Worm (Caenorhabditis elegans) whole organism, L3 larva: ENCODE measurements around the gene mdt-26.

Source experiments
- R02D3.7 ChIP-seq: fragments of 150-350 bp; optimal IDR thresholded peaks from 2 replicates; lab custom pipeline; 2014; ENCODE audit warnings: missing biosample characterization, missing genetic modification characterization
- ZK546.5 ChIP-seq: sonication (generic microtip); optimal IDR thresholded peaks from 2 replicates; lab custom pipeline; 2017; ENCODE audit warnings: missing biosample characterization, missing genetic modification characterization
- aly-2 ChIP-seq: fragments of 150-350 bp; optimal IDR thresholded peaks from 2 replicates; lab custom pipeline; 2014; ENCODE audit warnings: missing biosample characterization, missing genetic modification characterization
- ama-1 ChIP-seq: fragments of 150-350 bp; optimal IDR thresholded peaks from 2 replicates; lab custom pipeline; 2018
- ceh-28 ChIP-seq: fragments of 150-350 bp; optimal IDR thresholded peaks from 2 replicates; lab custom pipeline; 2014; ENCODE audit warnings: missing biosample characterization, missing genetic modification reagents, missing genetic modification characterization
- ceh-82 ChIP-seq: fragments of 150-350 bp; optimal IDR thresholded peaks from 2 replicates; lab custom pipeline; 2014; ENCODE audit warnings: missing biosample characterization, missing genetic modification characterization
- daf-12 ChIP-seq: fragments of 150-350 bp; optimal IDR thresholded peaks from 2 replicates; lab custom pipeline; 2014; ENCODE audit warnings: missing biosample characterization, missing genetic modification reagents, missing genetic modification characterization
- egl-5 ChIP-seq: fragments of 150-350 bp; optimal IDR thresholded peaks from 2 replicates; lab custom pipeline; 2017; ENCODE audit warnings: missing biosample characterization, missing genetic modification reagents, missing genetic modification characterization, inconsistent platforms
- elt-1 ChIP-seq: fragments of 150-350 bp; optimal IDR thresholded peaks from 2 replicates; lab custom pipeline; 2014; ENCODE audit warnings: missing biosample characterization, missing genetic modification characterization
- elt-2 ChIP-seq: sonication (generic microtip); optimal IDR thresholded peaks from 2 replicates; lab custom pipeline; 2016; ENCODE audit warnings: missing genetic modification reagents, mild to moderate bottlenecking, missing genetic modification characterization, missing compliant biosample characterization
- fkh-10 ChIP-seq: sonication (generic microtip); optimal IDR thresholded peaks from 2 replicates; lab custom pipeline; 2017; ENCODE audit warnings: missing biosample characterization, missing genetic modification reagents, missing genetic modification characterization
- fkh-2 ChIP-seq: fragments of 150-350 bp; optimal IDR thresholded peaks from 2 replicates; lab custom pipeline; 2014; ENCODE audit warnings: missing biosample characterization, missing genetic modification reagents, missing genetic modification characterization
- hmg-11 ChIP-seq: sonication (generic microtip); optimal IDR thresholded peaks from 2 replicates; lab custom pipeline; 2016; ENCODE audit warnings: missing genetic modification characterization, missing compliant biosample characterization
- lsy-12 ChIP-seq: sonication (generic microtip); optimal IDR thresholded peaks from 2 replicates; lab custom pipeline; 2016; ENCODE audit warnings: mild to moderate bottlenecking, missing genetic modification characterization, missing compliant biosample characterization
- mml-1 ChIP-seq: fragments of 150-350 bp; sonication (generic microtip); optimal IDR thresholded peaks from 3 replicates; lab custom pipeline; 2014; ENCODE audit warnings: missing biosample characterization, missing genetic modification characterization
- nfya-1 ChIP-seq: sonication (generic microtip); optimal IDR thresholded peaks from 2 replicates; lab custom pipeline; 2017; ENCODE audit warnings: missing genetic modification characterization, mild to moderate bottlenecking, missing compliant biosample characterization, antibody characterized with exemption, moderate library complexity; ENCODE audit not compliant: insufficient read depth
- nhr-23 ChIP-seq: fragments of 150-350 bp; optimal IDR thresholded peaks from 2 replicates; lab custom pipeline; 2014; ENCODE audit warnings: missing biosample characterization, missing genetic modification reagents, missing genetic modification characterization
- nhr-237 ChIP-seq: fragments of 150-350 bp; optimal IDR thresholded peaks from 2 replicates; lab custom pipeline; 2014; ENCODE audit warnings: missing biosample characterization, missing genetic modification characterization
- nhr-25 ChIP-seq: sonication (generic microtip); optimal IDR thresholded peaks from 2 replicates; lab custom pipeline; 2017; ENCODE audit warnings: missing biosample characterization, missing genetic modification characterization
- nhr-28 ChIP-seq: fragments of 150-350 bp; optimal IDR thresholded peaks from 2 replicates; lab custom pipeline; 2014; ENCODE audit warnings: missing biosample characterization, missing genetic modification characterization
- nhr-43 ChIP-seq: sonication (generic microtip); optimal IDR thresholded peaks from 2 replicates; lab custom pipeline; 2016; ENCODE audit warnings: mild to moderate bottlenecking, missing genetic modification characterization, missing compliant biosample characterization; ENCODE audit not compliant: poor library complexity, severe bottlenecking
- nhr-77 ChIP-seq: fragments of 150-350 bp; optimal IDR thresholded peaks from 2 replicates; lab custom pipeline; 2014; ENCODE audit warnings: missing biosample characterization, missing genetic modification characterization
- pha-4 ChIP-seq: fragments of 150-350 bp; optimal IDR thresholded peaks from 2 replicates; lab custom pipeline; 2014; ENCODE audit warnings: missing biosample characterization, missing genetic modification reagents, missing genetic modification characterization
- snpc-4 ChIP-seq: fragments of 150-350 bp; optimal IDR thresholded peaks from 2 replicates; lab custom pipeline; 2014; ENCODE audit warnings: missing biosample characterization, missing genetic modification characterization
- unc-39 ChIP-seq: sonication (generic microtip); optimal IDR thresholded peaks from 4 replicates; lab custom pipeline; 2017; ENCODE audit warnings: missing biosample characterization, missing genetic modification characterization
- unc-62 ChIP-seq: fragments of 150-350 bp; sonication (generic microtip); optimal IDR thresholded peaks from 4 replicates; lab custom pipeline; 2014; ENCODE audit warnings: missing biosample characterization, missing genetic modification reagents, missing genetic modification characterization
- zag-1 ChIP-seq: fragments of 150-350 bp; optimal IDR thresholded peaks from 2 replicates; lab custom pipeline; 2014; ENCODE audit warnings: missing biosample characterization, missing genetic modification characterization
- ztf-4 ChIP-seq: fragments of 150-350 bp; optimal IDR thresholded peaks from 2 replicates; lab custom pipeline; 2014; ENCODE audit warnings: missing biosample characterization, missing genetic modification characterization

Gene mdt-26

ce11 chrII:5702611-5703192 lies 41.7 kb downstream of the mdt-26 start:
- no peak for TF ChIP-seq lsy-12 (tag; lab: Kevin White, UChicago)
- no peak for TF ChIP-seq elt-1 (tag; lab: Kevin White, UChicago)
- TF ChIP-seq nhr-23, result peak; percentile 13
- TF ChIP-seq snpc-4, result peak; percentile 11
- TF ChIP-seq egl-5 (tag; lab: Kevin White, UChicago), result peak; percentile 91
- peak; percentile 30 for TF ChIP-seq hmg-11 (tag; lab: Kevin White, UChicago)
- peak; percentile 62 for TF ChIP-seq nhr-25 (tag; lab: Kevin White, UChicago)
- TF ChIP-seq ztf-4 (tag; lab: Kevin White, UChicago), result no peak

- TF ChIP-seq daf-12 (tag; lab: Kevin White, UChicago) (no peak), pha-4 (no peak), fkh-10 (GFP tag; lab: Kevin White, UChicago) (no peak), egl-5 (tag; lab: Kevin White, UChicago) (peak; percentile 6)
These were observed 43.5 kb downstream of the mdt-26 start for ce11 chrII:5704479-5704878.

ce11 chrII:5707532-5707931 lies 46.6 kb downstream of the mdt-26 start, which contains the start of gene osta-2:
Gene osta-2, plus strand, starts transcription at chrII:5707691.
- TF ChIP-seq fkh-10 (GFP tag; lab: Kevin White, UChicago) (no peak), lsy-12 (tag; lab: Kevin White, UChicago) (no peak), ceh-28 (no peak), nhr-237 (tag; lab: Kevin White, UChicago) (no peak), unc-62 (GFP tag; lab: Kevin White, UChicago) (no peak), nfya-1 (tag; lab: Kevin White, UChicago) (peak; percentile 41), ztf-4 (tag; lab: Kevin White, UChicago) (no peak), pha-4 (peak; percentile 25), egl-5 (tag; lab: Kevin White, UChicago) (peak; percentile 6)

ce11 chrII:5708154-5708553 lies 47.2 kb downstream of the mdt-26 start:
- peak; percentile 95 for TF ChIP-seq fkh-10 (GFP tag; lab: Kevin White, UChicago)
- TF ChIP-seq unc-39 (tag; lab: Kevin White, UChicago), result no peak
- TF ChIP-seq nfya-1 (tag; lab: Kevin White, UChicago), result peak; percentile 18
- TF ChIP-seq zag-1 (tag; lab: Kevin White, UChicago), result no peak
- no peak for TF ChIP-seq elt-2 (tag; lab: Kevin White, UChicago)

ce11 chrII:5710835-5711234 lies 49.9 kb downstream of the mdt-26 start:
- TF ChIP-seq mml-1 (tag; lab: Kevin White, UChicago) (no peak), hmg-11 (tag; lab: Kevin White, UChicago) (no peak), nhr-28 (tag; lab: Kevin White, UChicago) (no peak), zag-1 (tag; lab: Kevin White, UChicago) (no peak), R02D3.7 (tag; lab: Kevin White, UChicago) (no peak), ZK546.5 (tag; lab: Kevin White, UChicago) (no peak), aly-2 (tag; lab: Kevin White, UChicago) (no peak), ceh-82 (tag; lab: Kevin White, UChicago) (no peak), nhr-43 (tag; lab: Kevin White, UChicago) (no peak), fkh-10 (GFP tag; lab: Kevin White, UChicago) (no peak), egl-5 (tag; lab: Kevin White, UChicago) (no peak), ama-1 (lab: Kevin White, UChicago) (no peak), fkh-2 (tag; lab: Kevin White, UChicago) (no peak), nhr-25 (tag; lab: Kevin White, UChicago) (no peak), nhr-77 (tag; lab: Kevin White, UChicago) (no peak), elt-2 (tag; lab: Kevin White, UChicago) (no peak), unc-39 (tag; lab: Kevin White, UChicago) (no peak)

ce11 chrII:5712126-5712525 lies 51.1 kb downstream of the mdt-26 start:
- TF ChIP-seq ztf-4 (tag; lab: Kevin White, UChicago) (peak; percentile 44), ama-1 (lab: Kevin White, UChicago) (peak; percentile 33), ZK546.5 (tag; lab: Kevin White, UChicago) (no peak), zag-1 (tag; lab: Kevin White, UChicago) (no peak), elt-2 (tag; lab: Kevin White, UChicago) (peak; percentile 22)
